Worm (Caenorhabditis elegans) whole organism, late embryonic: ENCODE data around the gene F13D12.3.
A peak's percentile ranks its signal among the peaks of the same experiment; 100 is the strongest.
"Not testable (repeated sequence)": the region's sequence is repeated elsewhere in the genome, so short reads cannot be mapped to it uniquely, and the experiment has no call there.

Experiments used
- C08G9.2 ChIP-seq: sonication (generic microtip); optimal IDR thresholded peaks from 2 replicates; lab custom pipeline; 2016; ENCODE audit warnings: mild to moderate bottlenecking, missing genetic modification characterization, moderate library complexity, missing compliant biosample characterization
- C38D4.7 ChIP-seq: fragments of 200-800 bp; sonication (Bioruptor generic); optimal IDR thresholded peaks from 2 replicates; lab custom pipeline; 2018; ENCODE audit warnings: mild to moderate bottlenecking, missing genetic modification characterization, moderate library complexity, missing compliant biosample characterization
- K02D7.2 ChIP-seq: sonication (generic microtip); optimal IDR thresholded peaks from 2 replicates; lab custom pipeline; 2017; ENCODE audit warnings: mild to moderate bottlenecking, missing genetic modification characterization, missing compliant biosample characterization
- T23F11.4 ChIP-seq: fragments of 200-800 bp; sonication (Bioruptor generic); optimal IDR thresholded peaks from 2 replicates; lab custom pipeline; 2018; ENCODE audit warnings: mild to moderate bottlenecking, missing genetic modification characterization, missing compliant biosample characterization
- Y22D7AL.16 ChIP-seq: sonication (generic microtip); optimal IDR thresholded peaks from 2 replicates; lab custom pipeline; 2016; ENCODE audit warnings: missing genetic modification characterization, missing compliant biosample characterization
- ceh-14 ChIP-seq: sonication (generic microtip); optimal IDR thresholded peaks from 2 replicates; lab custom pipeline; 2016; ENCODE audit warnings: missing genotype, missing genetic modification characterization, missing compliant biosample characterization
- ceh-18 ChIP-seq: sonication (generic microtip); optimal IDR thresholded peaks from 2 replicates; lab custom pipeline; 2016; ENCODE audit warnings: missing genetic modification characterization, missing compliant biosample characterization
- ceh-19 ChIP-seq: fragments of 200-800 bp; sonication (Bioruptor generic); optimal IDR thresholded peaks from 2 replicates; lab custom pipeline; 2018; ENCODE audit warnings: mild to moderate bottlenecking, missing genetic modification characterization, missing compliant biosample characterization
- ceh-2 ChIP-seq: sonication (generic microtip); optimal IDR thresholded peaks from 2 replicates; lab custom pipeline; 2016; ENCODE audit warnings: missing genotype, missing genetic modification characterization, missing compliant biosample characterization
- ceh-22 ChIP-seq: sonication (generic microtip); optimal IDR thresholded peaks from 2 replicates; lab custom pipeline; 2017; ENCODE audit warnings: missing biosample characterization, missing genetic modification characterization
- ceh-24 ChIP-seq: sonication (generic microtip); optimal IDR thresholded peaks from 2 replicates; lab custom pipeline; 2016; ENCODE audit warnings: mild to moderate bottlenecking, missing genetic modification characterization, missing compliant biosample characterization
- ceh-30 ChIP-seq: fragments of 150-350 bp; optimal IDR thresholded peaks from 2 replicates; lab custom pipeline; 2014; ENCODE audit warnings: missing biosample characterization, missing genetic modification characterization
- ceh-34 ChIP-seq: sonication (generic microtip); optimal IDR thresholded peaks from 2 replicates; lab custom pipeline; 2016; ENCODE audit warnings: mild to moderate bottlenecking, missing genetic modification characterization, missing compliant biosample characterization
- ceh-45 ChIP-seq: fragments of 200-800 bp; sonication (Bioruptor generic); IDR thresholded peaks from 2 replicates; pipeline ENCODE4 v1.3.6; 2022; ENCODE audit warnings: missing genetic modification reagents, missing genetic modification characterization, missing compliant biosample characterization
- ceh-48 ChIP-seq: sonication (generic microtip); optimal IDR thresholded peaks from 2 replicates; lab custom pipeline; 2016; ENCODE audit warnings: missing genetic modification characterization, inconsistent platforms, missing compliant biosample characterization
- ceh-6 ChIP-seq: fragments of 200-800 bp; sonication (Bioruptor generic); optimal IDR thresholded peaks from 2 replicates; lab custom pipeline; 2018; ENCODE audit warnings: mild to moderate bottlenecking, missing genetic modification characterization, missing compliant biosample characterization
- che-1 ChIP-seq: sonication (generic microtip); optimal IDR thresholded peaks from 2 replicates; lab custom pipeline; 2016; ENCODE audit warnings: mild to moderate bottlenecking, missing genetic modification characterization, missing compliant biosample characterization
- dmd-4 ChIP-seq: sonication (generic microtip); optimal IDR thresholded peaks from 2 replicates; lab custom pipeline; 2016; ENCODE audit warnings: borderline replicate concordance, missing genetic modification characterization, missing compliant biosample characterization
- dve-1 ChIP-seq: sonication (generic microtip); optimal IDR thresholded peaks from 2 replicates; lab custom pipeline; 2017; ENCODE audit warnings: antibody characterized with exemption, mild to moderate bottlenecking, missing genetic modification characterization, missing compliant biosample characterization
- elt-4 ChIP-seq: sonication (generic microtip); optimal IDR thresholded peaks from 2 replicates; lab custom pipeline; 2016; ENCODE audit warnings: missing genetic modification characterization, missing compliant biosample characterization
- ets-4 ChIP-seq: sonication (generic microtip); optimal IDR thresholded peaks from 2 replicates; lab custom pipeline; 2016; ENCODE audit warnings: missing genetic modification characterization, missing compliant biosample characterization
- gmeb-2 ChIP-seq: sonication (generic microtip); optimal IDR thresholded peaks from 2 replicates; lab custom pipeline; 2016; ENCODE audit warnings: missing genetic modification characterization, inconsistent platforms, missing compliant biosample characterization
- hlh-15 ChIP-seq: sonication (generic microtip); optimal IDR thresholded peaks from 2 replicates; lab custom pipeline; 2016; ENCODE audit warnings: missing genetic modification characterization, missing compliant biosample characterization
- hlh-30 ChIP-seq: sonication (generic microtip); optimal IDR thresholded peaks from 2 replicates; lab custom pipeline; 2017; ENCODE audit warnings: antibody characterized with exemption, missing genetic modification characterization, missing compliant biosample characterization; ENCODE audit not compliant: insufficient read depth
- hlh-6 ChIP-seq: sonication (generic microtip); optimal IDR thresholded peaks from 2 replicates; lab custom pipeline; 2016; ENCODE audit warnings: missing genotype, missing genetic modification characterization, missing compliant biosample characterization
- hlh-8 ChIP-seq: sonication (generic microtip); optimal IDR thresholded peaks from 2 replicates; lab custom pipeline; 2016; ENCODE audit warnings: missing genotype, missing genetic modification characterization, missing compliant biosample characterization
- lim-6 ChIP-seq: sonication (generic microtip); optimal IDR thresholded peaks from 2 replicates; lab custom pipeline; 2016; ENCODE audit warnings: missing genetic modification characterization, missing compliant biosample characterization
- lin-11 ChIP-seq: fragments of 200-800 bp; sonication (Bioruptor generic); optimal IDR thresholded peaks from 2 replicates; lab custom pipeline; 2018; ENCODE audit warnings: mild to moderate bottlenecking, missing genetic modification characterization, missing compliant biosample characterization
- madf-2 ChIP-seq: sonication (generic microtip); optimal IDR thresholded peaks from 2 replicates; lab custom pipeline; 2017; ENCODE audit warnings: missing genetic modification characterization, missing compliant biosample characterization
- nfya-1 ChIP-seq: sonication (generic microtip); optimal IDR thresholded peaks from 2 replicates; lab custom pipeline; 2017; ENCODE audit warnings: missing genetic modification characterization, mild to moderate bottlenecking, missing compliant biosample characterization, antibody characterized with exemption, moderate library complexity
- nhr-11 ChIP-seq: fragments of 150-350 bp; optimal IDR thresholded peaks from 2 replicates; lab custom pipeline; 2014; ENCODE audit warnings: missing biosample characterization, missing genetic modification characterization
- npax-4 ChIP-seq: sonication (generic microtip); optimal IDR thresholded peaks from 2 replicates; lab custom pipeline; 2016; ENCODE audit warnings: missing genetic modification characterization, missing compliant biosample characterization
- pag-3 ChIP-seq: sonication (generic microtip); optimal IDR thresholded peaks from 2 replicates; lab custom pipeline; 2016; ENCODE audit warnings: missing compliant biosample characterization, missing genetic modification characterization, borderline replicate concordance
- pha-2 ChIP-seq: sonication (generic microtip); optimal IDR thresholded peaks from 2 replicates; lab custom pipeline; 2017; ENCODE audit warnings: mild to moderate bottlenecking, missing genetic modification characterization, missing compliant biosample characterization
- ref-2 ChIP-seq: sonication (generic microtip); optimal IDR thresholded peaks from 2 replicates; lab custom pipeline; 2016; ENCODE audit warnings: missing genetic modification characterization, missing compliant biosample characterization
- rnt-1 ChIP-seq: sonication (generic microtip); optimal IDR thresholded peaks from 2 replicates; lab custom pipeline; 2016; ENCODE audit warnings: missing genetic modification characterization, missing compliant biosample characterization
- sox-2 ChIP-seq: fragments of 200-800 bp; sonication (Bioruptor generic); IDR thresholded peaks from 2 replicates; pipeline ENCODE4 v1.3.6; 2022; ENCODE audit warnings: missing genetic modification reagents, missing genetic modification characterization, missing compliant biosample characterization
- sox-4 ChIP-seq: sonication (generic microtip); optimal IDR thresholded peaks from 2 replicates; lab custom pipeline; 2017; ENCODE audit warnings: mild to moderate bottlenecking, missing genetic modification characterization, inconsistent platforms, missing compliant biosample characterization
- tbx-2 ChIP-seq: sonication (generic microtip); optimal IDR thresholded peaks from 2 replicates; lab custom pipeline; 2016; ENCODE audit warnings: missing genetic modification characterization, missing compliant biosample characterization
- tbx-7 ChIP-seq: sonication (generic microtip); optimal IDR thresholded peaks from 2 replicates; lab custom pipeline; 2016; ENCODE audit warnings: missing genotype, missing genetic modification characterization, missing compliant biosample characterization
- unc-3 ChIP-seq, 2 experiments: fragments of 200-800 bp in 1 of 2; sonication (Bioruptor generic) in 1 of 2; sonication (generic microtip) in 1 of 2; conservative IDR thresholded peaks in 1 of 2; optimal IDR thresholded peaks in 1 of 2; 2 replicates each; pipeline versions ENCODE4 v1.3.6 to Lab custom; 2016 to 2022; ENCODE audit warnings: missing compliant biosample characterization in 2 of 2, missing genetic modification characterization in 2 of 2, missing genetic modification reagents in 1 of 2
- unc-42 ChIP-seq: sonication (generic microtip); optimal IDR thresholded peaks from 2 replicates; lab custom pipeline; 2016; ENCODE audit warnings: missing genotype, missing genetic modification characterization, missing compliant biosample characterization
- unc-55 ChIP-seq: sonication (generic microtip); optimal IDR thresholded peaks from 2 replicates; lab custom pipeline; 2017; ENCODE audit warnings: missing biosample characterization, missing genetic modification reagents, missing genetic modification characterization
- zip-5 ChIP-seq: sonication (generic microtip); optimal IDR thresholded peaks from 2 replicates; lab custom pipeline; 2016; ENCODE audit warnings: missing genetic modification characterization, missing compliant biosample characterization

Gene F13D12.3

ce11 chrII:11751615-11752174 lies 31.5 kb downstream of the F13D12.3 start (continued):
- no peak for TF ChIP-seq hlh-15 (tag; lab: Kevin White, UChicago)
- TF ChIP-seq unc-42 = peak; percentile 75
- TF ChIP-seq sox-2 = no peak
- TF ChIP-seq ceh-2 (tag; lab: Kevin White, UChicago) = no peak
- TF ChIP-seq hlh-30 (tag; lab: Kevin White, UChicago) = no peak
- peak; percentile 37 for TF ChIP-seq C08G9.2 (tag; lab: Kevin White, UChicago)
- TF ChIP-seq ceh-48 (tag; lab: Kevin White, UChicago) = no peak
- peak; percentile 31 for TF ChIP-seq lim-6 (tag; lab: Kevin White, UChicago)
- TF ChIP-seq ets-4 (tag; lab: Kevin White, UChicago) = no peak
- TF ChIP-seq rnt-1 = peak; percentile 4
- TF ChIP-seq ceh-24 (tag; lab: Kevin White, UChicago) = no peak
- TF ChIP-seq ceh-6 (GFP tag; lab: Kevin White, UChicago) = no peak
- TF ChIP-seq nfya-1 (tag; lab: Kevin White, UChicago) = peak; percentile 46
- TF ChIP-seq npax-4 = no peak
- TF ChIP-seq ceh-19 (GFP tag; lab: Kevin White, UChicago) = peak; percentile 60
- peak; percentile 27 for TF ChIP-seq pag-3
- no peak for TF ChIP-seq elt-4 (tag; lab: Kevin White, UChicago)
- TF ChIP-seq zip-5 (tag; lab: Kevin White, UChicago) = no peak

DNA sequence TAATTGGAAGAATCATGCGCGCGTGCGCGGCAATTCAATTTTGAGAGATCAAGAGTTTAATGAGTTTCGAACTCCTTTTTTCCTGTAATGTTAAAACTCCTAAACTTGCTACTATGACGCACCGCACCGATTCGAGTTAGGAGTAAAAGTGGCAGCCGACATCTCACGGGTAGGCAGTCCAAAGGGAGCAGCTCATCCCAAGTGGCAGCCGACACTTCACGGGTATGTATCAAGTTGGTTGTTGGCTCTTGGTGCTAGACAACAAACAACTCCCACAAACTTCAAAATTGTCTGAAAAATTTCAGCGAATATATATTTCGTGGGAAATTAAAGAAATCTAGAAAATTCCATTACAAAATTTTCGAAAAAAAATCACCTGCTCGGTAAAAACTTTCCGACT lies 33.0 kb downstream of the F13D12.3 start:
- TF ChIP-seq ceh-14 (tag; lab: Kevin White, UChicago) (no peak), unc-42 (peak; percentile 28), hlh-6 (tag; lab: Kevin White, UChicago) (no peak)

DNA sequence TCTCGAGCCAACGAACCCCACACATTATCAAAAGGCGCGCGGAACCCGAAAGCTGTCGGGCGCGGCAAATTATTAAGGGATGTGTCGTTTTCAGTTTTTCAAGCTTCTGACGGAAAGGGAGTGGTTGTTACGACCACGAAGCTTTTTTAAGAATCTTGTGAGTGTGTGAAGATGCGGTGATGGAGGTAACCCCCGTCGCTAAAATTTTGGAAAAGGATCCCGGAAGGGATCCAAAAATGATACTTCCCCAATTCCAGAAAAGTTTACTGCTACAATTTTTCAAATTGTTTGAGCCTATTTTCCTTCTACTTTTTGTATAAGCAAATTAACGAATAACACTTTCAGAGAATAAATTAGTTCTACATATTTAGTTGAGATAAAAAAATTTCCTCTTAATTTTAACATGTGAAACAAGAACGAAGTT lies 36.5 kb downstream of the F13D12.3 start:
- TF ChIP-seq ceh-48 (tag; lab: Kevin White, UChicago) (no peak), tbx-2 (tag; lab: Kevin White, UChicago) (no peak), ceh-30 (tag; lab: Kevin White, UChicago) (peak; percentile 96), ceh-19 (GFP tag; lab: Kevin White, UChicago) (no peak)

- TF ChIP-seq ceh-14 (tag; lab: Kevin White, UChicago) (peak; percentile 5), ceh-19 (GFP tag; lab: Kevin White, UChicago) (peak; percentile 69), ceh-22 (tag; lab: Kevin White, UChicago) (peak; percentile 48), Y22D7AL.16 (tag; lab: Kevin White, UChicago) (peak; percentile 78), hlh-8 (peak; percentile 50), K02D7.2 (tag; lab: Kevin White, UChicago) (peak; percentile 55), dmd-4 (tag; lab: Kevin White, UChicago) (peak; percentile 40), sox-2 (peak; percentile 95), dve-1 (tag; lab: Kevin White, UChicago) (peak; percentile 48), madf-2 (tag; lab: Kevin White, UChicago) (peak; percentile 82), ets-4 (tag; lab: Kevin White, UChicago) (peak; percentile 75), ceh-45 (GFP tag; lab: Robert Waterston, UW) (peak; percentile 65; the same call in 1 of the 2 replicates), sox-4 (peak; percentile 64), ceh-48 (tag; lab: Kevin White, UChicago) (peak; percentile 10), tbx-7 (tag; lab: Kevin White, UChicago) (peak; percentile 23), ceh-18 (tag; lab: Kevin White, UChicago) (peak; percentile 68), unc-55 (GFP tag; lab: Kevin White, UChicago) (peak; percentile 86), T23F11.4 (GFP tag; lab: Kevin White, UChicago) (peak; percentile 67), pha-2 (peak; percentile 76), nhr-11 (tag; lab: Kevin White, UChicago) (peak; percentile 80), ref-2 (tag; lab: Kevin White, UChicago) (peak; percentile 85), che-1 (peak; percentile 16), gmeb-2 (tag; lab: Kevin White, UChicago) (peak; percentile 84), unc-3 (GFP tag; conservative IDR thresholded peaks at IDR 0.05; lab: Robert Waterston, UW) (peak; percentile 79), ceh-34 (tag; lab: Kevin White, UChicago) (peak; percentile 81), C38D4.7 (GFP tag; lab: Kevin White, UChicago) (peak; percentile 26), unc-42 (peak; percentile 9), lin-11 (peak; percentile 17), tbx-2 (tag; lab: Kevin White, UChicago) (peak; percentile 46), rnt-1 (peak; percentile 59)
- not testable (repeated sequence) for TF ChIP-seq unc-3 (tag; optimal IDR thresholded peaks at IDR 0.05; lab: Kevin White, UChicago)
These were observed 39.1 kb downstream of the F13D12.3 start, which contains the start of the genes F44E5.4 and F44E5.5 for ce11 chrII:11759277-11759676. Gene F44E5.4 (minus strand): TSS chrII:11759311. Gene F44E5.5 (plus strand): TSS chrII:11759662.
